Worm (Caenorhabditis elegans) whole organism, midembryonic: ENCODE measurements around the gene R04D3.3.

Experiments
- T22C8.4 ChIP-seq: fragments of 200-800 bp; sonication (Bioruptor generic); IDR thresholded peaks from 2 replicates; pipeline ENCODE4 v1.3.6; 2022; ENCODE audit warnings: missing genetic modification characterization, missing compliant biosample characterization
- cog-1 ChIP-seq: sonication (generic microtip); optimal IDR thresholded peaks from 2 replicates; lab custom pipeline; 2016; ENCODE audit warnings: missing genetic modification characterization, missing compliant biosample characterization
- flt-1 ChIP-seq: fragments of 200-800 bp; sonication (Bioruptor generic); IDR thresholded peaks from 2 replicates; pipeline ENCODE4 v1.3.6; 2022; ENCODE audit warnings: missing genetic modification characterization, missing compliant biosample characterization
- med-1 ChIP-seq: sonication (generic microtip); optimal IDR thresholded peaks from 2 replicates; lab custom pipeline; 2017; ENCODE audit warnings: missing genetic modification characterization, mild to moderate bottlenecking, missing compliant biosample characterization, antibody characterized with exemption, missing genetic modification reagents; ENCODE audit not compliant: insufficient read depth
- ztf-23 ChIP-seq: fragments of 200-800 bp; sonication (Bioruptor generic); IDR thresholded peaks from 2 replicates; pipeline ENCODE4 v1.3.6; 2022; ENCODE audit warnings: missing genetic modification reagents, missing genetic modification characterization, missing compliant biosample characterization

DNA sequence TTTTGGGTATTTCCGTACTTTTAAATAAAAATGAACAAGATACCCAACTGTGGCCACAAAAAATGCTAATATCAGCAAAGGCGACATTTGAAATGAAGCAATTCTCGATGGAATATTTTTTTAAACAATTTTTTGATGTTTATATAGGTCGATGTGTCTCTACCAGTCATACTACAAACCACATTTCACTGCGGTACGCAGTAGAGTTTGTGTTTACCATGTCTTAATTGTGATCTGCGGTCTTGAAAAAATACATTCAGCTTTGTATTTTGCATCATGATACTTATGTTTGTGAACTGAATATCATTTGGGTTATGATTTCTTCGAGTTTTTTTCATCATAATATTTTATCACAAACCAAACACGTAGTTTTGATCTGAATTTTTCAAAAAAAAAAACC, 6.3 kb downstream of the R04D3.3 start, which contains the start of gene cyp-14A4:
- no peak for TF ChIP-seq ztf-23 (GFP tag; lab: Robert Waterston, UW)
- no peak for TF ChIP-seq flt-1 (GFP tag; lab: Robert Waterston, UW)
- TF ChIP-seq med-1 = no peak
- TF ChIP-seq cog-1 (tag; lab: Kevin White, UChicago) = no peak
- TF ChIP-seq T22C8.4 (GFP tag; lab: Robert Waterston, UW) = no peak
